Worm (Caenorhabditis elegans): Measurements from ENCODE around the gene pafo-1.

The pafo-1 gene

ce11 chrV:11508773-11509172, 12.7 kb upstream of the pafo-1 start, which contains the start of gene ttll-5:
TSS of gene ttll-5 (plus strand) at chrV:11509060.
- TF ChIP-seq Y55F3AM.14 (GFP tag; optimal IDR thresholded peaks at IDR 0.05) (no peak), lin-39 (tag; optimal IDR thresholded peaks at IDR 0.05) (no peak), aly-2 (tag; optimal IDR thresholded peaks at IDR 0.05) (no peak), nhr-237 (tag; optimal IDR thresholded peaks at IDR 0.05) (no peak), alr-1 (tag; optimal IDR thresholded peaks at IDR 0.05) (no peak), unc-62 (GFP tag; optimal IDR thresholded peaks at IDR 0.05) (no peak), nhr-11 (tag; optimal IDR thresholded peaks at IDR 0.05) (no peak), ztf-11 (tag; optimal IDR thresholded peaks at IDR 0.05) (no peak), nhr-21 (tag; optimal IDR thresholded peaks at IDR 0.05) (no peak), lin-11 (tag; optimal IDR thresholded peaks at IDR 0.05) (no peak), snpc-4 (tag; optimal IDR thresholded peaks at IDR 0.05) (no peak), sma-3 (GFP tag; optimal IDR thresholded peaks at IDR 0.05) (peak; percentile 12), blmp-1 (tag; optimal IDR thresholded peaks at IDR 0.05; ENCODE audit: insufficient read depth) (peak; percentile 70), nhr-6 (tag; optimal IDR thresholded peaks at IDR 0.05) (no peak), elt-1 (tag; optimal IDR thresholded peaks at IDR 0.05) (no peak), unc-55 (GFP tag; optimal IDR thresholded peaks at IDR 0.05) (no peak), lin-13 (GFP tag; optimal IDR thresholded peaks at IDR 0.05) (no peak), ceh-82 (tag; optimal IDR thresholded peaks at IDR 0.05) (no peak), skn-1 (tag; optimal IDR thresholded peaks at IDR 0.05) (no peak), gmeb-1 (tag; optimal IDR thresholded peaks at IDR 0.05) (no peak), nhr-10 (tag; optimal IDR thresholded peaks at IDR 0.05) (no peak), sem-4 (tag; optimal IDR thresholded peaks at IDR 0.05) (no peak), nhr-129 (tag; optimal IDR thresholded peaks at IDR 0.05) (no peak), R02D3.7 (tag; optimal IDR thresholded peaks at IDR 0.05) (no peak), sma-9 (GFP tag; optimal IDR thresholded peaks at IDR 0.05) (peak; percentile 87), sma-9 (tag; optimal IDR thresholded peaks at IDR 0.05) (no peak), nhr-12 (tag; optimal IDR thresholded peaks at IDR 0.05) (no peak), nhr-25 (tag; optimal IDR thresholded peaks at IDR 0.05) (peak; percentile 66), nhr-23 (tag; optimal IDR thresholded peaks at IDR 0.05) (no peak), mab-5 (tag; optimal IDR thresholded peaks at IDR 0.05) (no peak), lsy-2 (tag; optimal IDR thresholded peaks at IDR 0.05) (no peak), nhr-77 (tag; optimal IDR thresholded peaks at IDR 0.05) (no peak), egl-27 (tag; optimal IDR thresholded peaks at IDR 0.05) (no peak), elt-3 (tag; optimal IDR thresholded peaks at IDR 0.05) (no peak), C34F6.9 (tag; optimal IDR thresholded peaks at IDR 0.05) (no peak), ztf-1 (GFP tag; conservative IDR thresholded peaks at IDR 0.05) (no peak), dmd-4 (tag; optimal IDR thresholded peaks at IDR 0.05) (no peak), fos-1 (tag; optimal IDR thresholded peaks at IDR 0.05) (peak; percentile 35)

ce11 chrV:11513432-11513831, 8.1 kb upstream of the pafo-1 start, which contains the start of gene C55A6.3:
TSS of gene C55A6.3 (minus strand) at chrV:11513532.
- no peak for TF ChIP-seq unc-55 (GFP tag; optimal IDR thresholded peaks at IDR 0.05)

- TF ChIP-seq fos-1 (tag; optimal IDR thresholded peaks at IDR 0.05) (no peak), nhr-25 (tag; optimal IDR thresholded peaks at IDR 0.05) (no peak), zag-1 (tag; optimal IDR thresholded peaks at IDR 0.05) (no peak), F13H6.1 (tag; optimal IDR thresholded peaks at IDR 0.05) (no peak), nhr-6 (tag; optimal IDR thresholded peaks at IDR 0.05) (no peak), elt-1 (tag; optimal IDR thresholded peaks at IDR 0.05) (no peak), nhr-10 (tag; optimal IDR thresholded peaks at IDR 0.05) (no peak), ztf-11 (tag; optimal IDR thresholded peaks at IDR 0.05) (no peak), nhr-23 (tag; optimal IDR thresholded peaks at IDR 0.05) (no peak), ama-1 (optimal IDR thresholded peaks at IDR 0.05) (no peak), sma-3 (GFP tag; optimal IDR thresholded peaks at IDR 0.05) (no peak), blmp-1 (tag; optimal IDR thresholded peaks at IDR 0.05; ENCODE audit: insufficient read depth) (no peak), mdl-1 (tag; optimal IDR thresholded peaks at IDR 0.05) (no peak), skn-1 (tag; optimal IDR thresholded peaks at IDR 0.05) (no peak), unc-62 (GFP tag; optimal IDR thresholded peaks at IDR 0.05) (no peak), gmeb-1 (tag; optimal IDR thresholded peaks at IDR 0.05) (no peak), sma-9 (GFP tag; optimal IDR thresholded peaks at IDR 0.05) (no peak), sma-9 (tag; optimal IDR thresholded peaks at IDR 0.05) (no peak)
These were observed 6.8 kb upstream of the pafo-1 start, which contains the start of gene C55A6.6 for ce11 chrV:11514677-11515076. TSS of gene C55A6.6 (minus strand) at chrV:11514737.
